Fruit fly (Drosophila melanogaster) whole organism, embryonic: Measurements from ENCODE around the gene CG3726.
A peak's percentile ranks its signal among the peaks of the same experiment; 100 is the strongest.

ENCODE experiments used
- Blimp-1 ChIP-seq: fragments of 200-800 bp; sonication (Bioruptor generic); optimal IDR thresholded peaks from 3 replicates; lab custom pipeline; 2018; ENCODE audit warnings: missing biosample characterization, missing genetic modification characterization, mild to moderate bottlenecking, moderate library complexity, missing genetic modification reagents
- CG11093 ChIP-seq: fragments of 200-800 bp; sonication (Bioruptor generic); IDR thresholded peaks from 3 replicates; pipeline ENCODE4 v1.3.6; 2022; ENCODE audit warnings: missing biosample characterization, missing genetic modification characterization
- CG11695 ChIP-seq: fragments of 200-800 bp; sonication (Bioruptor generic); IDR thresholded peaks from 3 replicates; pipeline ENCODE4 v1.3.6; 2022; ENCODE audit warnings: missing biosample characterization, missing genetic modification characterization
- CG12299 ChIP-seq: fragments of 200-800 bp; sonication (Bioruptor generic); optimal IDR thresholded peaks from 2 replicates; lab custom pipeline; 2018; ENCODE audit warnings: missing biosample characterization, mild to moderate bottlenecking, missing genetic modification characterization
- CG15696 ChIP-seq: fragments of 200-800 bp; sonication (Bioruptor generic); optimal IDR thresholded peaks from 2 replicates; lab custom pipeline; 2019; ENCODE audit warnings: missing biosample characterization, mild to moderate bottlenecking, missing genetic modification characterization, moderate library complexity
- CG2129 ChIP-seq: fragments of 200-800 bp; sonication (Bioruptor generic); IDR thresholded peaks from 2 replicates; pipeline ENCODE4 v1.3.6; 2022; ENCODE audit warnings: missing biosample characterization, missing genetic modification characterization; ENCODE audit not compliant: partially characterized antibody
- CG30431 ChIP-seq: fragments of 200-800 bp; sonication (Bioruptor generic); optimal IDR thresholded peaks from 2 replicates; lab custom pipeline; 2017; ENCODE audit warnings: missing biosample characterization, missing genetic modification characterization
- CG3163 ChIP-seq: fragments of 200-800 bp; sonication (Bioruptor generic); optimal IDR thresholded peaks from 3 replicates; lab custom pipeline; 2016; ENCODE audit warnings: missing biosample characterization, missing genetic modification characterization
- Dbx ChIP-seq: fragments of 200-800 bp; sonication (Bioruptor generic); IDR thresholded peaks from 3 replicates; pipeline ENCODE4 v1.3.6; 2022; ENCODE audit warnings: missing biosample characterization, missing genetic modification characterization
- E2f1 ChIP-seq: fragments of 200-800 bp; sonication (Bioruptor generic); IDR thresholded peaks from 2 replicates; pipeline ENCODE4 v1.3.6; 2022; ENCODE audit warnings: missing biosample characterization, missing genetic modification characterization
- Meics ChIP-seq: fragments of 200-800 bp; sonication (Bioruptor generic); optimal IDR thresholded peaks from 2 replicates; lab custom pipeline; 2017; ENCODE audit warnings: missing biosample characterization, mild to moderate bottlenecking, missing genetic modification characterization
- Ssrp ChIP-seq: fragments of 200-800 bp; sonication (Bioruptor generic); optimal IDR thresholded peaks from 2 replicates; lab custom pipeline; 2018; ENCODE audit warnings: missing biosample characterization, mild to moderate bottlenecking, missing genetic modification characterization, moderate library complexity
- ap ChIP-seq: fragments of 200-800 bp; sonication (Bioruptor generic); IDR thresholded peaks from 2 replicates; pipeline ENCODE4 v1.3.6; 2022; ENCODE audit warnings: missing biosample characterization, missing genetic modification characterization
- cg ChIP-seq: fragments of 200-800 bp; sonication (Bioruptor generic); optimal IDR thresholded peaks from 3 replicates; lab custom pipeline; 2019; ENCODE audit warnings: missing biosample characterization, mild to moderate bottlenecking, missing genetic modification characterization, moderate library complexity
- chif ChIP-seq, 2 experiments: fragments of 200-800 bp; sonication (Bioruptor generic); optimal IDR thresholded peaks; 3 replicates each; lab custom pipeline; 2016; ENCODE audit warnings: missing biosample characterization in 2 of 2, missing genetic modification characterization in 2 of 2
- corto ChIP-seq: fragments of 200-800 bp; sonication (Bioruptor generic); optimal IDR thresholded peaks from 2 replicates; lab custom pipeline; 2016; ENCODE audit warnings: missing biosample characterization, mild to moderate bottlenecking, missing genetic modification characterization, moderate library complexity
- dmrt11E ChIP-seq: fragments of 200-800 bp; sonication (Bioruptor generic); optimal IDR thresholded peaks from 3 replicates; lab custom pipeline; 2018; ENCODE audit warnings: missing biosample characterization, mild to moderate bottlenecking, missing genetic modification characterization, moderate library complexity
- jumu ChIP-seq: fragments of 200-800 bp; sonication (Bioruptor generic); optimal IDR thresholded peaks from 3 replicates; lab custom pipeline; 2016; ENCODE audit warnings: missing biosample characterization, missing genetic modification characterization
- kay ChIP-seq: fragments of 200-800 bp; sonication (Bioruptor generic); optimal IDR thresholded peaks from 2 replicates; lab custom pipeline; 2016; ENCODE audit warnings: missing biosample characterization, missing genetic modification characterization
- lab ChIP-seq: fragments of 200-800 bp; sonication (Bioruptor generic); optimal IDR thresholded peaks from 3 replicates; lab custom pipeline; 2017; ENCODE audit warnings: missing biosample characterization, missing genetic modification characterization, mild to moderate bottlenecking, moderate library complexity, missing genetic modification reagents
- tin ChIP-seq: fragments of 200-800 bp; sonication (Bioruptor generic); optimal IDR thresholded peaks from 3 replicates; lab custom pipeline; 2016; ENCODE audit warnings: missing biosample characterization, missing genetic modification characterization

CG3726 gene

DNA sequence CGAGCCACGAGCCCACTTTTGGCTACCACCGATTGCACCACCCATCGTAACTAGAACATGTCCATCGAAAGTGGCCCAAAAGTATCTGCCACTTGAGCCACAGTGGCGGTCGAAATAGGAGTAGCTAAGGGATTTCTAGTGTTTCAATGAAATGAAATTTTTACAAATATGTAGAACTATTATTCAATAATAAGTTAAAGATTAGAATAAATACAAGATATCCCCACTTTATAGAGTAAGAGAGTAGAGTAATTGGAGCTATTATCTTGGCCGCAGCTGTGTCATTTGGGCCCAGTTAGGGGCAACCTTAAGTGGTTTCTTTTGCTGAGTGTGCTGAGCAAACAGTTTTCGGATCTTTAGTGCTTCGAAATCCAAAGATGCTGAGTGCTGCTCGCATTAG, 72.5 kb downstream of the CG3726 start (continued):
- no peak for TF ChIP-seq jumu
- TF ChIP-seq CG12299 (tag; lab: Kevin White, UChicago): no peak
- peak; percentile 39 for TF ChIP-seq Ssrp (tag; lab: Kevin White, UChicago)
- peak; percentile 2 to 11 for TF ChIP-seq chif (GFP tag; optimal IDR thresholded peaks at IDR 0.05; lab: Kevin White, UChicago)
- peak; percentile 62; the same call in 2 of the 3 replicates for TF ChIP-seq CG11695 (GFP tag; lab: Robert Waterston, UW)
- TF ChIP-seq CG11093: no peak
- TF ChIP-seq Blimp-1 (GFP tag; lab: Kevin White, UChicago): peak; percentile 49
- no peak for TF ChIP-seq kay (GFP tag; lab: Kevin White, UChicago)
- TF ChIP-seq Dbx (GFP tag; lab: Robert Waterston, UW): no peak
- TF ChIP-seq E2f1 (GFP tag; lab: Robert Waterston, UW): 0 out of 2 replicates have a peak, but pooled peaks have one; percentile 21
- TF ChIP-seq CG3163 (GFP tag; lab: Kevin White, UChicago): no peak
- TF ChIP-seq CG2129 (GFP tag; lab: Robert Waterston, UW): no peak
- TF ChIP-seq ap (GFP tag; lab: Robert Waterston, UW): peak; percentile 39; the same call in 1 of the 2 replicates
- peak; percentile 50 for TF ChIP-seq lab (GFP tag; lab: Kevin White, UChicago)
- no peak for TF ChIP-seq cg (GFP tag; lab: Kevin White, UChicago)
- no peak for TF ChIP-seq corto (GFP tag; lab: Kevin White, UChicago)
- TF ChIP-seq CG15696: no peak
- no peak for TF ChIP-seq CG30431 (GFP tag; lab: Kevin White, UChicago)
- TF ChIP-seq tin (GFP tag; lab: Kevin White, UChicago): peak; percentile 35
- TF ChIP-seq Meics (GFP tag; lab: Kevin White, UChicago): peak; percentile 7
- no peak for TF ChIP-seq dmrt11E
